Worm (Caenorhabditis elegans) whole organism, late embryonic: Measurements from ENCODE around the gene str-1.

Source experiments
- F13H6.1 ChIP-seq: sonication (generic microtip); optimal IDR thresholded peaks from 2 replicates; lab custom pipeline; 2016; ENCODE audit warnings: missing genetic modification characterization, missing compliant biosample characterization
- ama-1 ChIP-seq: fragments of 150-350 bp; optimal IDR thresholded peaks from 2 replicates; lab custom pipeline; 2014
- ceh-9 ChIP-seq: sonication (generic microtip); optimal IDR thresholded peaks from 2 replicates; lab custom pipeline; 2016; ENCODE audit warnings: mild to moderate bottlenecking, missing genetic modification characterization, inconsistent platforms, missing compliant biosample characterization
- fax-1 ChIP-seq: sonication (generic microtip); optimal IDR thresholded peaks from 2 replicates; lab custom pipeline; 2016; ENCODE audit warnings: missing genotype, missing genetic modification characterization, missing compliant biosample characterization
- fkh-10 ChIP-seq: fragments of 150-350 bp; optimal IDR thresholded peaks from 2 replicates; lab custom pipeline; 2014; ENCODE audit warnings: missing biosample characterization, missing genetic modification reagents, missing genetic modification characterization
- nhr-11 ChIP-seq: fragments of 150-350 bp; optimal IDR thresholded peaks from 2 replicates; lab custom pipeline; 2014; ENCODE audit warnings: missing biosample characterization, missing genetic modification characterization
- unc-55 ChIP-seq: sonication (generic microtip); optimal IDR thresholded peaks from 2 replicates; lab custom pipeline; 2017; ENCODE audit warnings: missing biosample characterization, missing genetic modification reagents, missing genetic modification characterization

ce11 chrIV:7203696-7204095, 30.1 kb downstream of the str-1 start, which contains the start of gene R13A1.3:
- TF ChIP-seq F13H6.1 (tag; lab: Kevin White, UChicago) (no peak), ceh-9 (tag; lab: Kevin White, UChicago) (no peak), nhr-11 (tag; lab: Kevin White, UChicago) (no peak), ama-1 (lab: Kevin White, UChicago) (no peak), fkh-10 (no peak), fax-1 (tag; lab: Kevin White, UChicago) (no peak), unc-55 (GFP tag; lab: Kevin White, UChicago) (no peak)
